Worm (Caenorhabditis elegans) whole organism, midembryonic: ENCODE measurements around the gene F32B6.4.

Experiments used
- T22C8.4 ChIP-seq: fragments of 200-800 bp; sonication (Bioruptor generic); IDR thresholded peaks from 2 replicates; pipeline ENCODE4 v1.3.6; 2022; ENCODE audit warnings: missing genetic modification characterization, missing compliant biosample characterization
- cog-1 ChIP-seq: sonication (generic microtip); optimal IDR thresholded peaks from 2 replicates; lab custom pipeline; 2016; ENCODE audit warnings: missing genetic modification characterization, missing compliant biosample characterization
- flt-1 ChIP-seq: fragments of 200-800 bp; sonication (Bioruptor generic); IDR thresholded peaks from 2 replicates; pipeline ENCODE4 v1.3.6; 2022; ENCODE audit warnings: missing genetic modification characterization, missing compliant biosample characterization
- klf-2 ChIP-seq: fragments of 200-800 bp; sonication (Bioruptor generic); conservative IDR thresholded peaks from 2 replicates; pipeline ENCODE4 v1.3.6; 2022; ENCODE audit warnings: missing genetic modification reagents, missing genetic modification characterization, missing compliant biosample characterization
- med-1 ChIP-seq: sonication (generic microtip); optimal IDR thresholded peaks from 2 replicates; lab custom pipeline; 2017; ENCODE audit warnings: missing genetic modification characterization, mild to moderate bottlenecking, missing compliant biosample characterization, antibody characterized with exemption, missing genetic modification reagents; ENCODE audit not compliant: insufficient read depth
- ref-1 ChIP-seq: fragments of 200-800 bp; sonication (Bioruptor generic); conservative IDR thresholded peaks from 2 replicates; pipeline ENCODE4 v1.3.6; 2022; ENCODE audit warnings: missing genetic modification reagents, missing genetic modification characterization, missing compliant biosample characterization
- tab-1 ChIP-seq: fragments of 200-800 bp; sonication (Bioruptor generic); IDR thresholded peaks from 2 replicates; pipeline ENCODE4 v1.3.6; 2022; ENCODE audit warnings: missing genetic modification characterization, missing compliant biosample characterization
- ztf-23 ChIP-seq: fragments of 200-800 bp; sonication (Bioruptor generic); IDR thresholded peaks from 2 replicates; pipeline ENCODE4 v1.3.6; 2022; ENCODE audit warnings: missing genetic modification reagents, missing genetic modification characterization, missing compliant biosample characterization
- ztf-29 ChIP-seq: fragments of 200-800 bp; sonication (Bioruptor generic); IDR thresholded peaks from 2 replicates; pipeline ENCODE4 v1.3.6; 2022; ENCODE audit warnings: missing genetic modification reagents, missing genetic modification characterization, missing compliant biosample characterization

F32B6.4 gene

DNA sequence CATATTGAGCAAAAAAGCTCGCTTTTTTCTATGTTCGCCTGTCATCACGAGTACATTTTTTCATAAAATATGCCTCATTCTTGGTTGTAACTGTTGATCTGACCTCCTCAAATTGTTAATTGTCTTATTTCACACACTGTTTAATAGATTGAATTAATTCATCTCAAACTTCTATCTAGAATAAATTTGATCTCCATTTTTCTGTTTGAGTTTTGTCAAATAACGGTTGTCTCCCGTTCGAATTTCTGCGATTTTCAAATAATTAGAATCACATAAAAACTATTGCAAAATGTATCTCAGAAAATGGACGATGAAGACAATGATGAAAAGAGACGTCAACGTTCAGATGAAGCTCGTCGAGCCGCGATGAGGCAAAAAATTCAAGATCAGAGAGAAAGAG, 29.9 kb downstream of the F32B6.4 start, which contains the start of gene K07F5.14:
Gene K07F5.14, plus strand, starts transcription at position 301 of the 400 bp plus-strand sequence.
- TF ChIP-seq ztf-29, result no peak
- no peak for TF ChIP-seq ztf-23 (GFP tag; lab: Robert Waterston, UW)
- no peak for TF ChIP-seq flt-1 (GFP tag; lab: Robert Waterston, UW)
- TF ChIP-seq T22C8.4 (GFP tag; lab: Robert Waterston, UW), result no peak
- TF ChIP-seq klf-2 (GFP tag; lab: Robert Waterston, UW), result no peak
- no peak for TF ChIP-seq cog-1 (tag; lab: Kevin White, UChicago)
- TF ChIP-seq med-1 (GFP tag; lab: Kevin White, UChicago), result no peak
- no peak for TF ChIP-seq ref-1 (GFP tag; lab: Robert Waterston, UW)
- TF ChIP-seq tab-1 (GFP tag; lab: Robert Waterston, UW), result no peak

DNA sequence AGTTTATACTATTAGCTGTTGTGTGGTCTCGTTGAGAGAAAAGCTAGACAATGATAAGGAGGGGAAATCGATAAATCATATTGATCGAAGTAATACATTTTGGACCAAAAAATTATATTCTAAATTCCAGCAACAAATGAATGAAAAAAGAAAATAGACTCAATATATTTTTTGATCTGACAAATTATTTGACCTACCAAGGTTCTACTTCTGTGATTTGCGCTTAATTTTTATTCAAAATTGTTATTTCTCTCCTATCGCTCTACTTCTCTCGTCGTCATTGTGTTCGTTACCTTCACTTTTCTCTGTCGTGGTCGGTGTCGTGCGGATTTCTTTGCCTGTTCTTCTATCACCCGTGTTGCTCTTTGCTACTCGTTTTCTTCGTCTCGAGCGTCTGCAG, 32.9 kb downstream of the F32B6.4 start:
- TF ChIP-seq cog-1 (tag; lab: Kevin White, UChicago), result no peak
- TF ChIP-seq ztf-23 (GFP tag; lab: Robert Waterston, UW), result no peak
- no peak for TF ChIP-seq med-1 (GFP tag; lab: Kevin White, UChicago)
- TF ChIP-seq T22C8.4 (GFP tag; lab: Robert Waterston, UW), result no peak
- TF ChIP-seq flt-1 (GFP tag; lab: Robert Waterston, UW), result no peak
- no peak for TF ChIP-seq ztf-29
- TF ChIP-seq ref-1 (GFP tag; lab: Robert Waterston, UW), result no peak
- TF ChIP-seq tab-1 (GFP tag; lab: Robert Waterston, UW), result no peak
- no peak for TF ChIP-seq klf-2 (GFP tag; lab: Robert Waterston, UW)

DNA sequence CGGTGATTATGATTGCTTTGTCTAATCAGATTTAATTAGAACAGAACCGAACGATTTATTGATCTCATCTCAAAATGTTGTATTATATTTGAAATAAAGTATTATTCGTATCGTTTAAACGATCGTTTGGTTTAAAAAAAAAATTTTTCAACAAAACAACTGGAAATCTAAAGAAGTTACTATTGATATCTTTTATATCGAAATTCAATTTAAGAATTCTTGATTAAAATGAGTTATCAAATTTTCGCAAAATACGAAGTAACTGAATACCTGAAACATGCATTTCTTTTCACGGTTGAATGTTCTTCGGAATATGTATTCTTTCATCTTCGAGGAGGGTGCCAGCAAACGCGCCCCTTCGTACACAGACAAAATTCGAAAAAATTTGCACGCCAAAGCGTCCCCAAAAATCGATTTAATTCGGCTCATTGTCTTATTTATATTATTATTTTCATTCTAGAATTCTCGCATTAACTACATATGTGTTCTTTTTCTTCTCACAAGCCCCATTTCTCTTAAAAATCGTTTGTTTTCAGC, 33.8 kb downstream of the F32B6.4 start, which contains the start of gene npp-1:
Gene npp-1, plus strand, starts transcription at position 537 of the 537 bp plus-strand sequence.
- no peak for TF ChIP-seq cog-1 (tag; lab: Kevin White, UChicago)
- no peak for TF ChIP-seq ztf-23 (GFP tag; lab: Robert Waterston, UW)
- TF ChIP-seq klf-2 (GFP tag; lab: Robert Waterston, UW), result no peak
- no peak for TF ChIP-seq T22C8.4 (GFP tag; lab: Robert Waterston, UW)
- TF ChIP-seq med-1 (GFP tag; lab: Kevin White, UChicago), result no peak
- TF ChIP-seq ztf-29, result no peak
- no peak for TF ChIP-seq tab-1 (GFP tag; lab: Robert Waterston, UW)

DNA sequence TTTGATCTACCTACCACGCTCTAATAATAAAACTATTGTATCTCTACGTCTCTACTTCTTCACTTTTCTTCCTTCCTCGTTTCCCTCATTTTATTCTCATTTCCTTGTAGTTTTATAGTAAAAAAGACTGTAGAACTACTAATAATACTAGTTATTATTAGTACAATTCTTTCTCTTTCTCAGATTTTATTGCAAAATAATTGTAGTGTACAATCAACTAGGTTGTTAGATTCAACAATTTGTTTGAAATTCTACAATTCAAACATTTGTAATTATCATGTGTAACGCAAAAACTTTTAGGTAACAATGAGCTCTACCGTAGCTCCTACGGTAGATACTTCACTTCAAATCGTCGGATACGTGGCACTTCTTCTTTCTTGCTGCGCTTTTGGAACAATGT, 36.1 kb downstream of the F32B6.4 start, which contains the start of gene K07F5.12:
Gene K07F5.12, plus strand, starts transcription at position 301 of the 400 bp plus-strand sequence.
- TF ChIP-seq klf-2 (GFP tag; lab: Robert Waterston, UW) (no peak), ztf-23 (GFP tag; lab: Robert Waterston, UW) (no peak), med-1 (GFP tag; lab: Kevin White, UChicago) (no peak), flt-1 (GFP tag; lab: Robert Waterston, UW) (no peak)

DNA sequence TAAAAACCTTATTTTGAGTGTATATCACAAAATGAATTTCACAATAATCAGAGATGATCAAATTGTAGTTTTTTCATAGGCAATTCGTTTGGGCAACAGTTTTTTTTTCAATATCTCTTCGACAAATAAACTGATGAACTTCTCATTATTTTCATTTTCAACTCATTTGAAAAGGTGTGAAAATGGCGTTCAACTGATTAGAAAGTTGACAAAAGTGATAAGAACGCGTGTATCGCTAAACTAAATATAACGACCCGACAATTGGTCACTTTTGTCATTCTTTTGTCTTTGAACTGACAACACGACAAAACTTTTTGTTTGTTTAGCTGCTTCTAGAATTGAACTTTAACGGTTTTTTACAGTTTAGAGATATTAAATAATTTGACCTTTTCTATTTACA, 36.9 kb downstream of the F32B6.4 start:
- no peak for TF ChIP-seq ref-1 (GFP tag; lab: Robert Waterston, UW)
- TF ChIP-seq med-1 (GFP tag; lab: Kevin White, UChicago), result no peak
- no peak for TF ChIP-seq klf-2 (GFP tag; lab: Robert Waterston, UW)
- no peak for TF ChIP-seq tab-1 (GFP tag; lab: Robert Waterston, UW)
- no peak for TF ChIP-seq ztf-23 (GFP tag; lab: Robert Waterston, UW)
- TF ChIP-seq T22C8.4 (GFP tag; lab: Robert Waterston, UW), result no peak
- no peak for TF ChIP-seq cog-1 (tag; lab: Kevin White, UChicago)
- no peak for TF ChIP-seq flt-1 (GFP tag; lab: Robert Waterston, UW)

DNA sequence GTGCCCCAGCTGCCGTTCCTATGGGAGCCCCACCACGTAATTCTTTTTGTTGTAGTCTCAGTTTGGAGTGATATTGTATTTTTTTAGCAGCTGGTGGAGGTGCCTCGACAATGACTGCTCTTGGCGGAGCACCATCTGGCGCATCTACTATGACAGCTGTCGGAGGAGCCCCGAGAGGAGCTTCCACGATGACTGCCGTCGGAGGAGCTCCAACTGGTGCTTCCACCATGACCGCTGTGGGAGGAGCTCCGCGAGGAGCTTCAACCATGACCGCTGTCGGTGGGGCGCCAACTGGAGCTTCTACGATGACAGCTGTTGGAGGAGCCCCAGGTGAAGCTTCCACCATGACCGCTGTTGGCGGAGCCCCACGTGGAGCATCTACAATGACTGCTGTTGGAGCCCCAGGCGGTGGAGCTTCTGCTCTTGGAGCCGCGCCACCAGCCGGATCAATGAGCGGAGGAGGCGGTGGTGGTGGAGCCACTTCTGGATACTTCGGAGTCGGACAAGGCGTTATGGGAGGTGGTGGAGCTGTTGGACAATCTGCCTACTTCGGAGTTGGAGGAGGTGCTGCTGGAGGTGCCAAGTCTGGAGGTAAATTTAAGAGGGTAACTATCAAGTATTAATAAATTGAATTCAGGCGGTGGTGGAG, 38.9 kb downstream of the F32B6.4 start:
- no peak for TF ChIP-seq med-1 (GFP tag; lab: Kevin White, UChicago)
- TF ChIP-seq T22C8.4 (GFP tag; lab: Robert Waterston, UW), result no peak

DNA sequence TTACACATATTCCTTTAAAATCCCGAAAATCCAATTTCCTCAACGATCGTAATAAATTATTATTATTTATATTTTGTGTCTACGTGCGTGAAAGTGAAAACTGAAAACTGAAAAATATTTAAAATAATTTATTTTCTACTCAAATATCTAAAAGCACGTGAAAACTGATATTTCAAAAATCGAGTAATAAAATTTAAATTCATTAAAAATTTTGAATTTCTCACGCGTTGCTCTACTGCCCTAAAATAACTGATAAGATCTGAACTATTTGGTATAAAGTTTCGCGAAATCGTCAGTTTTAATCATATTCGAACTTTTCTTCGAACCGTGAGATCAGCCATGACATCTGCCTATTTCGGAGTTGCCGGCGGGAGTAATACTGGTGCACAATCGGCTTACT, 39.6 kb downstream of the F32B6.4 start, which contains the start of gene ssq-1:
Gene ssq-1, plus strand, starts transcription at position 301 of the 400 bp plus-strand sequence.
- TF ChIP-seq med-1 (GFP tag; lab: Kevin White, UChicago) (no peak), T22C8.4 (GFP tag; lab: Robert Waterston, UW) (no peak), tab-1 (GFP tag; lab: Robert Waterston, UW) (no peak)

DNA sequence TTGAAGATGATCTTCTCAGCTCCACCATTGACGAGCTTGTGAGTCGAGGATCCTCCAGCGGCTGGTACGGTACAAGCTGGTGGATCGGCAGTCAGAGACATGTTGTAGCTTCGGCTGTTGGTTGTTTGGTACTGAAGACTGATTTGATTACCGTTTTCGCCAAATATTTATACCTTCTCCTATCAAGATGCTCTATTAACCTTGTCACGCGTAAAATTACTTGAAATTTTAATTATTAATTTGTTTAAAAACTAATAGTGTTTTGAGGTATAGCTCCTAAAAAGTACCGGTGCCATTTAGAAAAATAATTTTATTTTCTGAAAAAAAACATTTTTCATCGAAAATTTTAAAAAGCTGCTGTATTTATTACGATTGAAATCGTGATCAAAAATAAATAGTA, 40.9 kb downstream of the F32B6.4 start, which contains the start of gene ssp-10:
Gene ssp-10, minus strand, starts transcription at position 101 of the 400 bp plus-strand sequence.
- TF ChIP-seq flt-1 (GFP tag; lab: Robert Waterston, UW), result no peak
- TF ChIP-seq ztf-23 (GFP tag; lab: Robert Waterston, UW), result no peak
- TF ChIP-seq T22C8.4 (GFP tag; lab: Robert Waterston, UW), result no peak
- TF ChIP-seq ref-1 (GFP tag; lab: Robert Waterston, UW), result no peak
- no peak for TF ChIP-seq ztf-29
- no peak for TF ChIP-seq med-1 (GFP tag; lab: Kevin White, UChicago)

DNA sequence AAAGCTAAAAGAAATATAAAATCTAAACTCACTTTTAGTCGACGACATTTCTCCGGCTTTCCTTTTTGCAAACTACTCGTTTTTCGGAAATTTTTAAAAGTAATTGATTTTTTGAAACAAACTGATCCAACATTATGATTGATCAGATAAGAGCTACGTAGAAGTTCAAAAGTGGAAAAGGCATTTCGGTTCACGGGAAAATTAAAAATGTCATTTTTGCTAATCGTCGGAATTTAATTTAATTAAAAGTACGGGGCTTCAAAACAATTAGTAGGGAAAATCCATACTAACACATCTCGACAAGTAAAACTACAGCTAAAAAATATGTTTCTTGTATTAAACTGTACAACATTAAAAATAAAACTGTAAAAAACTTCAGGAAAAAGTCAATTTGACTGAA, 42.2 kb downstream of the F32B6.4 start, which contains the start of gene K07F5.8:
Gene K07F5.8, minus strand, starts transcription at position 101 of the 400 bp plus-strand sequence.
- no peak for TF ChIP-seq ztf-23 (GFP tag; lab: Robert Waterston, UW)

DNA sequence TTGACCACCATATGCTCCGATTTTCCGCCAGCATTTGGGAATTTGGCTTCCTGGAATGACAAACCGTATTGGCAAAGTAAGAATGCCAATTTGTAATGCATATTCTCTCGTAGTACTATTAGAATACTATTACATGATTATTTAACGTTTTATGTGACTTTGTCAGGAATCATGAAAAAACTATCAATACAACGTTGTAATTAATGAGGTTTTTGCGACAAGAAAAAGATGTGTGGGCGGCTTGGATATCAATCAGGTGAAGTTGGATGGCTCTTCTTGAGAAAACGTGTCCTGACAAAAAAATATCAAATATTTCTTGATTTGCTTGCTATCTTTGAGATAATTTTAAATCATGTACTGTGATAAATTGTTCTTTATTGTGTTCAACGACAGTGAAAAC, 43.8 kb downstream of the F32B6.4 start, which contains the start of gene K07F5.7:
Gene K07F5.7, minus strand, starts transcription at position 101 of the 400 bp plus-strand sequence.
- TF ChIP-seq klf-2 (GFP tag; lab: Robert Waterston, UW) (no peak), ztf-23 (GFP tag; lab: Robert Waterston, UW) (no peak), flt-1 (GFP tag; lab: Robert Waterston, UW) (no peak), T22C8.4 (GFP tag; lab: Robert Waterston, UW) (no peak), ztf-29 (no peak), ref-1 (GFP tag; lab: Robert Waterston, UW) (no peak), cog-1 (tag; lab: Kevin White, UChicago) (no peak), med-1 (GFP tag; lab: Kevin White, UChicago) (no peak), tab-1 (GFP tag; lab: Robert Waterston, UW) (no peak)
